Worm (Caenorhabditis elegans) whole organism, L4 larva: ENCODE results near the gene sru-8.

Experiments
- R02D3.7 ChIP-seq: fragments of 150-350 bp; sonication (generic microtip); optimal IDR thresholded peaks from 3 replicates; lab custom pipeline; 2014; ENCODE audit warnings: missing biosample characterization, missing genetic modification characterization
- Y105C5A.15 ChIP-seq: fragments of 200-800 bp; sonication (Bioruptor generic); IDR thresholded peaks from 2 replicates; pipeline ENCODE4 v1.3.6; 2022; ENCODE audit warnings: missing genetic modification characterization, missing compliant biosample characterization
- ceh-20 ChIP-seq: fragments of 200-800 bp; sonication (Bioruptor generic); IDR thresholded peaks from 2 replicates; pipeline ENCODE4 v1.3.6; 2022; ENCODE audit warnings: missing genetic modification reagents, missing genetic modification characterization, missing compliant biosample characterization
- saeg-2 ChIP-seq: fragments of 200-800 bp; sonication (Bioruptor generic); IDR thresholded peaks from 2 replicates; pipeline ENCODE4 v1.3.6; 2022; ENCODE audit warnings: missing genetic modification reagents, missing genetic modification characterization, missing compliant biosample characterization
- skn-1 ChIP-seq: fragments of 150-350 bp; optimal IDR thresholded peaks from 2 replicates; lab custom pipeline; 2014; ENCODE audit warnings: missing biosample characterization, missing genetic modification characterization
- unc-130 ChIP-seq: sonication (generic microtip); optimal IDR thresholded peaks from 2 replicates; lab custom pipeline; 2016; ENCODE audit warnings: missing genetic modification reagents, missing genetic modification characterization, missing compliant biosample characterization

ce11 chrV:9799076-9799475, 44.6 kb upstream of the sru-8 start, which contains the start of gene F46B6.13:
- TF ChIP-seq R02D3.7 (tag; lab: Kevin White, UChicago) = no peak
- no peak for TF ChIP-seq ceh-20 (GFP tag; lab: Robert Waterston, UW)
- TF ChIP-seq Y105C5A.15 (GFP tag; lab: Robert Waterston, UW) = no peak
- no peak for TF ChIP-seq saeg-2
- no peak for TF ChIP-seq unc-130 (GFP tag; lab: Kevin White, UChicago)
- no peak for TF ChIP-seq skn-1
